Fruit fly (Drosophila melanogaster) whole organism, embryonic: Measurements from ENCODE around the gene upSET.

Source experiments
- Atf-2 ChIP-seq: fragments of 200-800 bp; sonication (Bioruptor generic); optimal IDR thresholded peaks from 2 replicates; lab custom pipeline; 2016; ENCODE audit warnings: missing biosample characterization, missing genetic modification characterization
- Atf6 ChIP-seq: fragments of 200-800 bp; sonication (Bioruptor generic); IDR thresholded peaks from 2 replicates; pipeline ENCODE4 v1.3.6; 2022; ENCODE audit warnings: missing biosample characterization, missing genetic modification characterization
- CG10959 ChIP-seq: fragments of 200-800 bp; sonication (Bioruptor generic); IDR thresholded peaks from 2 replicates; pipeline ENCODE4 v1.3.6; 2022; ENCODE audit warnings: missing biosample characterization, missing genetic modification characterization
- CG12236 ChIP-seq: fragments of 200-800 bp; sonication (Bioruptor generic); optimal IDR thresholded peaks from 2 replicates; lab custom pipeline; 2016; ENCODE audit warnings: missing biosample characterization, missing genetic modification characterization
- CG1233 ChIP-seq: fragments of 200-800 bp; sonication (Bioruptor generic); optimal IDR thresholded peaks from 4 replicates; lab custom pipeline; 2018; ENCODE audit warnings: missing biosample characterization, mild to moderate bottlenecking, missing genetic modification characterization
- CG13123 ChIP-seq: fragments of 200-800 bp; sonication (Bioruptor generic); optimal IDR thresholded peaks from 2 replicates; lab custom pipeline; 2016; ENCODE audit warnings: missing biosample characterization, missing genetic modification characterization
- CG13296 ChIP-seq: fragments of 200-800 bp; sonication (Bioruptor generic); optimal IDR thresholded peaks from 3 replicates; lab custom pipeline; 2018; ENCODE audit warnings: missing biosample characterization, mild to moderate bottlenecking, missing genetic modification characterization
- CG15011 ChIP-seq: fragments of 200-800 bp; sonication (Bioruptor generic); optimal IDR thresholded peaks from 3 replicates; lab custom pipeline; 2018; ENCODE audit warnings: missing biosample characterization, mild to moderate bottlenecking, missing genetic modification characterization
- CG1792 ChIP-seq: fragments of 200-800 bp; sonication (Bioruptor generic); optimal IDR thresholded peaks from 2 replicates; lab custom pipeline; 2016; ENCODE audit warnings: missing biosample characterization, missing genetic modification characterization
- CG2678 ChIP-seq: fragments of 200-800 bp; sonication (Bioruptor generic); optimal IDR thresholded peaks from 3 replicates; lab custom pipeline; 2019; ENCODE audit warnings: missing biosample characterization, mild to moderate bottlenecking, missing genetic modification characterization, moderate library complexity
- CG30403 ChIP-seq: fragments of 200-800 bp; sonication (Bioruptor generic); optimal IDR thresholded peaks from 3 replicates; lab custom pipeline; 2016; ENCODE audit warnings: missing biosample characterization, missing genetic modification characterization
- CG31224 ChIP-seq: fragments of 200-800 bp; sonication (Bioruptor generic); IDR thresholded peaks from 2 replicates; pipeline ENCODE4 v1.3.6; 2022; ENCODE audit warnings: missing biosample characterization, missing genetic modification characterization
- CG31388 ChIP-seq: fragments of 200-800 bp; sonication (Bioruptor generic); optimal IDR thresholded peaks from 2 replicates; lab custom pipeline; 2016; ENCODE audit warnings: missing biosample characterization, missing genetic modification characterization
- CG32532 ChIP-seq: fragments of 200-800 bp; sonication (Bioruptor generic); IDR thresholded peaks from 2 replicates; pipeline ENCODE4 v1.3.6; 2022; ENCODE audit warnings: missing biosample characterization, missing genetic modification characterization
- CG33557 ChIP-seq: fragments of 200-800 bp; sonication (Bioruptor generic); optimal IDR thresholded peaks from 2 replicates; lab custom pipeline; 2019; ENCODE audit warnings: missing biosample characterization, mild to moderate bottlenecking, missing genetic modification characterization, moderate library complexity
- CG3838 ChIP-seq: fragments of 200-800 bp; sonication (Bioruptor generic); optimal IDR thresholded peaks from 3 replicates; lab custom pipeline; 2016; ENCODE audit warnings: missing biosample characterization, missing genetic modification characterization
- CG3995 ChIP-seq: fragments of 200-800 bp; sonication (Bioruptor generic); optimal IDR thresholded peaks from 3 replicates; lab custom pipeline; 2016; ENCODE audit warnings: missing biosample characterization, missing genetic modification characterization
- CG6765 ChIP-seq: fragments of 200-800 bp; sonication (Bioruptor generic); optimal IDR thresholded peaks from 3 replicates; lab custom pipeline; 2017; ENCODE audit warnings: missing biosample characterization, mild to moderate bottlenecking, missing genetic modification characterization
- CG6813 ChIP-seq: fragments of 200-800 bp; sonication (Bioruptor generic); optimal IDR thresholded peaks from 2 replicates; lab custom pipeline; 2017; ENCODE audit warnings: missing biosample characterization, missing genetic modification characterization, mild to moderate bottlenecking, moderate library complexity, missing genetic modification reagents
- CG6854 ChIP-seq: fragments of 200-800 bp; sonication (Bioruptor generic); optimal IDR thresholded peaks from 3 replicates; lab custom pipeline; 2017; ENCODE audit warnings: missing biosample characterization, mild to moderate bottlenecking, missing genetic modification characterization
- CG8924 ChIP-seq: fragments of 200-800 bp; optimal IDR thresholded peaks from 3 replicates; lab custom pipeline; 2019; ENCODE audit warnings: missing biosample characterization, mild to moderate bottlenecking, missing genetic modification characterization, moderate library complexity
- ERR ChIP-seq: fragments of 200-800 bp; sonication (Bioruptor generic); optimal IDR thresholded peaks from 2 replicates; lab custom pipeline; 2016; ENCODE audit warnings: missing biosample characterization, missing genetic modification characterization
- Ets65A ChIP-seq: fragments of 200-800 bp; sonication (Bioruptor generic); peaks from one replicate; lab custom pipeline; 2016; ENCODE audit warnings: missing biosample characterization, missing genetic modification characterization
- H15 ChIP-seq: fragments of 200-800 bp; sonication (Bioruptor generic); IDR thresholded peaks from 3 replicates; pipeline ENCODE4 v1.3.6; 2022; ENCODE audit warnings: missing biosample characterization, missing genetic modification characterization
- Med ChIP-seq: fragments of 200-800 bp; sonication (Bioruptor generic); peaks from one replicate; lab custom pipeline; 2016; ENCODE audit warnings: missing biosample characterization, missing genetic modification characterization, mild to moderate bottlenecking, inconsistent platforms, moderate library complexity
- Neu2 ChIP-seq: fragments of 200-800 bp; sonication (Bioruptor generic); optimal IDR thresholded peaks from 3 replicates; lab custom pipeline; 2016; ENCODE audit warnings: missing biosample characterization, missing genetic modification characterization, borderline replicate concordance
- ato ChIP-seq: fragments of 200-800 bp; sonication (Bioruptor generic); IDR thresholded peaks from 2 replicates; pipeline ENCODE4 v1.3.6; 2022; ENCODE audit warnings: missing biosample characterization, missing genetic modification characterization; ENCODE audit not compliant: partially characterized antibody
- bbx ChIP-seq: fragments of 200-800 bp; sonication (Bioruptor generic); IDR thresholded peaks from 2 replicates; pipeline ENCODE4 v1.3.6; 2022; ENCODE audit warnings: missing biosample characterization, missing genetic modification characterization; ENCODE audit not compliant: partially characterized antibody
- dmrt99B ChIP-seq: fragments of 200-800 bp; sonication (Bioruptor generic); optimal IDR thresholded peaks from 2 replicates; lab custom pipeline; 2018; ENCODE audit warnings: missing biosample characterization, mild to moderate bottlenecking, missing genetic modification characterization, moderate library complexity
- gem ChIP-seq: fragments of 200-800 bp; sonication (Bioruptor generic); optimal IDR thresholded peaks from 2 replicates; lab custom pipeline; 2019; ENCODE audit warnings: missing biosample characterization, mild to moderate bottlenecking, missing genetic modification characterization, moderate library complexity
- grau ChIP-seq: fragments of 200-800 bp; optimal IDR thresholded peaks from 3 replicates; lab custom pipeline; 2019; ENCODE audit warnings: missing biosample characterization, mild to moderate bottlenecking, missing genetic modification characterization, moderate library complexity
- hb ChIP-seq: fragments of 200-800 bp; sonication (Bioruptor generic); IDR thresholded peaks from 3 replicates; pipeline ENCODE4 v1.3.6; 2022; ENCODE audit warnings: missing biosample characterization, missing genetic modification characterization; ENCODE audit not compliant: partially characterized antibody
- ind ChIP-seq: fragments of 200-800 bp; sonication (Bioruptor generic); optimal IDR thresholded peaks from 3 replicates; lab custom pipeline; 2016; ENCODE audit warnings: missing biosample characterization, missing genetic modification characterization
- mld ChIP-seq: fragments of 200-800 bp; sonication (Bioruptor generic); IDR thresholded peaks from 3 replicates; pipeline ENCODE4 v1.3.6; 2022; ENCODE audit warnings: missing biosample characterization, missing genetic modification characterization; ENCODE audit not compliant: partially characterized antibody
- org-1 ChIP-seq: fragments of 200-800 bp; sonication (Bioruptor generic); optimal IDR thresholded peaks from 2 replicates; lab custom pipeline; 2017; ENCODE audit warnings: missing biosample characterization, missing genetic modification characterization
- pan ChIP-seq, 4 experiments: fragments of >200 bp in 3 of 4; fragments of 200-800 bp in 1 of 4; sonication (Bioruptor generic) in 1 of 4; optimal IDR thresholded peaks in 3 of 4; IDR thresholded peaks in 1 of 4; 2 replicates each; pipeline versions ENCODE4 v1.3.6 to Lab custom; 2017 to 2022; ENCODE audit warnings: missing biosample characterization in 2 of 4, missing genetic modification characterization in 2 of 4, mixed read lengths in 1 of 4
- pho ChIP-seq: fragments of 200-800 bp; sonication (Bioruptor generic); optimal IDR thresholded peaks from 2 replicates; lab custom pipeline; 2016; ENCODE audit warnings: missing biosample characterization, missing genetic modification characterization
- pita ChIP-seq: fragments of 200-800 bp; sonication (Bioruptor generic); optimal IDR thresholded peaks from 2 replicates; lab custom pipeline; 2017; ENCODE audit warnings: missing biosample characterization, mild to moderate bottlenecking, missing genetic modification characterization
- pnt ChIP-seq: fragments of 200-800 bp; sonication (Bioruptor generic); optimal IDR thresholded peaks from 3 replicates; lab custom pipeline; 2016; ENCODE audit warnings: missing biosample characterization, missing genetic modification characterization
- sc ChIP-seq, 3 experiments: fragments of >200 bp in 2 of 3; fragments of 200-800 bp in 1 of 3; sonication (Bioruptor generic) in 1 of 3; optimal IDR thresholded peaks; 2 replicates in 2 of 3; 3 replicates in 1 of 3; lab custom pipeline; 2017; ENCODE audit warnings: mild to moderate bottlenecking in 1 of 3, missing biosample characterization in 1 of 3, missing genetic modification characterization in 1 of 3, missing genetic modification reagents in 1 of 3
- scrt ChIP-seq: fragments of 200-800 bp; sonication (Bioruptor generic); optimal IDR thresholded peaks from 2 replicates; lab custom pipeline; 2018; ENCODE audit warnings: missing biosample characterization, mild to moderate bottlenecking, missing genetic modification characterization, moderate library complexity
- shn ChIP-seq: fragments of 200-800 bp; sonication (Bioruptor generic); optimal IDR thresholded peaks from 3 replicates; lab custom pipeline; 2016; ENCODE audit warnings: missing biosample characterization, missing genetic modification characterization
- sisA ChIP-seq: fragments of 200-800 bp; sonication (Bioruptor generic); IDR thresholded peaks from 2 replicates; pipeline ENCODE4 v1.3.6; 2022; ENCODE audit warnings: missing biosample characterization, missing genetic modification characterization
- ssp ChIP-seq: fragments of 200-800 bp; sonication (Bioruptor generic); IDR thresholded peaks from 2 replicates; pipeline ENCODE4 v1.3.6; 2022; ENCODE audit warnings: missing biosample characterization, missing genetic modification characterization
- tio ChIP-seq: fragments of 200-800 bp; sonication (Bioruptor generic); optimal IDR thresholded peaks from 2 replicates; lab custom pipeline; 2017; ENCODE audit warnings: missing biosample characterization, missing genetic modification characterization, inconsistent platforms
- tll ChIP-seq, 2 experiments: fragments of 200-800 bp in 1 of 2; fragments of >200 bp in 1 of 2; sonication (Bioruptor generic) in 1 of 2; optimal IDR thresholded peaks; 2 replicates each; lab custom pipeline; 2017 to 2019; ENCODE audit warnings: missing biosample characterization in 2 of 2, missing genetic modification characterization in 2 of 2, mild to moderate bottlenecking in 1 of 2, moderate library complexity in 1 of 2
- wek ChIP-seq: fragments of 200-800 bp; sonication (Bioruptor generic); optimal IDR thresholded peaks from 3 replicates; lab custom pipeline; 2018; ENCODE audit warnings: missing biosample characterization, mild to moderate bottlenecking, missing genetic modification characterization, moderate library complexity

upSET gene

dm6 chr3L:13964635-13965501 lies 37.1 kb upstream of the upSET start, which contains the start of the genes Meics, Nxf3 and ssp2 (continued):
- peak; percentile 84 for TF ChIP-seq Med (GFP tag; lab: Kevin White, UChicago)
- TF ChIP-seq hb (GFP tag; lab: Robert Waterston, UW), result peak; percentile 71; the same call in 2 of the 3 replicates
- TF ChIP-seq CG1233 (GFP tag; lab: Kevin White, UChicago), result peak; percentile 2
- TF ChIP-seq CG12236 (GFP tag; lab: Kevin White, UChicago), result no peak
- TF ChIP-seq CG33557 (GFP tag; lab: Kevin White, UChicago), result peak; percentile 62
- no peak for TF ChIP-seq CG6813 (GFP tag; lab: Kevin White, UChicago)
- peak; percentile 45 for TF ChIP-seq ind
- TF ChIP-seq CG6765, result no peak
- no peak for TF ChIP-seq pan (optimal IDR thresholded peaks at IDR 0.05; lab: Kevin White, UChicago)
- TF ChIP-seq pan (GFP tag; optimal IDR thresholded peaks at IDR 0.05 in 1 of 2, IDR thresholded peaks at IDR 0.05 in 1 of 2), result no peak
- no peak for TF ChIP-seq CG6854 (GFP tag; lab: Kevin White, UChicago)
- peak; percentile 36; the same call in 1 of the 2 replicates for TF ChIP-seq CG32532 (GFP tag; lab: Robert Waterston, UW)
- TF ChIP-seq ato (GFP tag; lab: Robert Waterston, UW), result peak; percentile 68
- TF ChIP-seq pho (GFP tag; lab: Kevin White, UChicago), result no peak
- peak; percentile 78 for TF ChIP-seq bbx (GFP tag; lab: Robert Waterston, UW)
- TF ChIP-seq sisA (GFP tag; lab: Robert Waterston, UW), result peak; percentile 34; the same call in 1 of the 2 replicates
- no peak for TF ChIP-seq CG2678 (tag; lab: Kevin White, UChicago)
- TF ChIP-seq CG13296 (GFP tag; lab: Kevin White, UChicago), result no peak
- peak; percentile 60 for TF ChIP-seq CG30403
- TF ChIP-seq tll (GFP tag; optimal IDR thresholded peaks at IDR 0.05; lab: Kevin White, UChicago), result no peak
- no peak for TF ChIP-seq sc (optimal IDR thresholded peaks at IDR 0.05; lab: Kevin White, UChicago)
- peak; percentile 7 for TF ChIP-seq sc (GFP tag; optimal IDR thresholded peaks at IDR 0.05; lab: Kevin White, UChicago)
- peak; percentile 98 for TF ChIP-seq CG3995 (GFP tag; lab: Kevin White, UChicago)
- TF ChIP-seq Ets65A, result peak; percentile 96
- TF ChIP-seq org-1 (GFP tag; lab: Kevin White, UChicago), result no peak
- peak; percentile 13 for TF ChIP-seq grau (tag; lab: Kevin White, UChicago)
- TF ChIP-seq H15 (GFP tag; lab: Robert Waterston, UW), result no peak
- TF ChIP-seq Atf-2 (GFP tag; lab: Kevin White, UChicago), result no peak
- TF ChIP-seq wek (GFP tag; lab: Kevin White, UChicago), result no peak
- peak; percentile 17 for TF ChIP-seq CG8924 (tag; lab: Kevin White, UChicago)
- TF ChIP-seq tio, result peak; percentile 3
- TF ChIP-seq gem, result no peak
- no peak for TF ChIP-seq pnt (GFP tag; lab: Kevin White, UChicago)
- no peak for TF ChIP-seq pita
- no peak for TF ChIP-seq CG1792 (GFP tag; lab: Kevin White, UChicago)
- peak; percentile 0 for TF ChIP-seq ERR
- no peak for TF ChIP-seq CG15011
- TF ChIP-seq dmrt99B (tag; lab: Kevin White, UChicago), result no peak
- no peak for TF ChIP-seq Atf6 (GFP tag; lab: Robert Waterston, UW)
- no peak for TF ChIP-seq scrt (GFP tag; lab: Kevin White, UChicago)
- TF ChIP-seq mld (GFP tag; lab: Robert Waterston, UW), result peak; percentile 39; the same call in 1 of the 3 replicates
- TF ChIP-seq CG31224 (GFP tag; lab: Robert Waterston, UW), result no peak; the same call in 1 of the 2 replicates
- no peak for TF ChIP-seq ssp (GFP tag; lab: Robert Waterston, UW)
- no peak for TF ChIP-seq shn (GFP tag; lab: Kevin White, UChicago)
- no peak for TF ChIP-seq CG13123 (GFP tag; lab: Kevin White, UChicago)
- TF ChIP-seq CG10959 (GFP tag; lab: Robert Waterston, UW), result no peak
- TF ChIP-seq CG3838 (GFP tag; lab: Kevin White, UChicago), result no peak
- no peak for TF ChIP-seq Neu2 (GFP tag; lab: Kevin White, UChicago)
- TF ChIP-seq CG31388 (GFP tag; lab: Kevin White, UChicago), result no peak
